Fruit fly (Drosophila melanogaster): Measurements from ENCODE around the gene mip130.

mip130 gene

dm6 chrX:1968581-1969258, 60.7 kb downstream of the mip130 start (continued):
- TF ChIP-seq ken (GFP tag; IDR thresholded peaks at IDR 0.05) (peak; percentile 63; the same call in 1 of the 3 replicates), CG15601 (tag; optimal IDR thresholded peaks at IDR 0.05) (peak; percentile 73), sr (GFP tag; IDR thresholded peaks at IDR 0.05) (0 out of 3 replicates have a peak, but pooled peaks have one; percentile 15), pum (GFP tag; optimal IDR thresholded peaks at IDR 0.05) (peak; percentile 46), klu (GFP tag; IDR thresholded peaks at IDR 0.05) (no peak), B-H2 (GFP tag; optimal IDR thresholded peaks at IDR 0.05) (no peak), CG33557 (GFP tag; optimal IDR thresholded peaks at IDR 0.05) (no peak), Fer1 (GFP tag; optimal IDR thresholded peaks at IDR 0.05) (peak; percentile 54), CG11456 (GFP tag; IDR thresholded peaks at IDR 0.05) (no peak), phol (tag; optimal IDR thresholded peaks at IDR 0.05) (peak; percentile 79), Deaf1 (tag; optimal IDR thresholded peaks at IDR 0.05) (peak; percentile 41), sc (optimal IDR thresholded peaks at IDR 0.05) (no peak), sc (GFP tag; optimal IDR thresholded peaks at IDR 0.05) (peak; percentile 32), tio (GFP tag; optimal IDR thresholded peaks at IDR 0.05) (no peak), crc (GFP tag; optimal IDR thresholded peaks at IDR 0.05) (no peak), vvl (GFP tag; IDR thresholded peaks at IDR 0.05) (peak; percentile 59), Hr3 (GFP tag; optimal IDR thresholded peaks at IDR 0.05) (peak; percentile 46), tap (tag; optimal IDR thresholded peaks at IDR 0.05) (peak; percentile 74), mld (GFP tag; IDR thresholded peaks at IDR 0.05; ENCODE audit: partially characterized antibody) (no peak), Hey (tag; optimal IDR thresholded peaks at IDR 0.05) (no peak), CG31224 (GFP tag; IDR thresholded peaks at IDR 0.05) (no peak), Mes4 (GFP tag; optimal IDR thresholded peaks at IDR 0.05) (peak; percentile 16), HLH4C (GFP tag; IDR thresholded peaks at IDR 0.05; ENCODE audit: partially characterized antibody) (no peak), CG43689 (GFP tag; IDR thresholded peaks at IDR 0.05) (no peak), CG6683 (GFP tag; optimal IDR thresholded peaks at IDR 0.05) (no peak), CG17328 (GFP tag; IDR thresholded peaks at IDR 0.05) (peak; percentile 56), Xrp1 (GFP tag; IDR thresholded peaks at IDR 0.05) (peak; percentile 74), p53 (GFP tag; optimal IDR thresholded peaks at IDR 0.05) (peak; percentile 47), CG10654 (GFP tag; optimal IDR thresholded peaks at IDR 0.05) (no peak), CG7372 (GFP tag; IDR thresholded peaks at IDR 0.05) (no peak), CG30020 (tag; optimal IDR thresholded peaks at IDR 0.05) (peak; percentile 4), rib (GFP tag; IDR thresholded peaks at IDR 0.05) (no peak), CG8944 (GFP tag; optimal IDR thresholded peaks at IDR 0.05) (peak; percentile 57), CG7987 (GFP tag; optimal IDR thresholded peaks at IDR 0.05) (no peak), fd96Cb (tag; optimal IDR thresholded peaks at IDR 0.05) (peak; percentile 78), CG17802 (tag; optimal IDR thresholded peaks at IDR 0.05) (peak; percentile 40), ap (GFP tag; IDR thresholded peaks at IDR 0.05) (peak; percentile 34; the same call in 1 of the 2 replicates), CG18764 (GFP tag; optimal IDR thresholded peaks at IDR 0.05) (peak; percentile 21), H15 (GFP tag; IDR thresholded peaks at IDR 0.05) (peak; percentile 22; the same call in 1 of the 3 replicates), Elba2 (GFP tag; optimal IDR thresholded peaks at IDR 0.05) (no peak), pzg (GFP tag; optimal IDR thresholded peaks at IDR 0.05) (no peak), peb (GFP tag; IDR thresholded peaks at IDR 0.05) (0 out of 2 replicates have a peak, but pooled peaks have one; percentile 16), Dip3 (GFP tag; optimal IDR thresholded peaks at IDR 0.05) (no peak), HmgZ (tag; optimal IDR thresholded peaks at IDR 0.05) (peak; percentile 5), Ssrp (tag; optimal IDR thresholded peaks at IDR 0.05) (peak; percentile 66), MESR4 (GFP tag; optimal IDR thresholded peaks at IDR 0.05) (no peak), Xbp1 (GFP tag; optimal IDR thresholded peaks at IDR 0.05) (peak; percentile 39), ATbp (GFP tag; optimal IDR thresholded peaks at IDR 0.05) (peak; percentile 87), Hr51 (GFP tag; optimal IDR thresholded peaks at IDR 0.05) (peak in 1 of 2 experiments; percentile 75), CG6689 (GFP tag; IDR thresholded peaks at IDR 0.05) (peak; percentile 78)
